Worm (Caenorhabditis elegans) whole organism, L2 larva: ENCODE measurements around the gene mbl-1.

Experiments
- Y55F3AM.14 ChIP-seq: fragments of 200-800 bp; sonication (Bioruptor generic); optimal IDR thresholded peaks from 2 replicates; lab custom pipeline; 2018; ENCODE audit warnings: mild to moderate bottlenecking, missing genetic modification characterization, missing compliant biosample characterization
- aly-2 ChIP-seq: fragments of 150-350 bp; optimal IDR thresholded peaks from 2 replicates; lab custom pipeline; 2014; ENCODE audit warnings: missing biosample characterization, missing genetic modification characterization
- ama-1 ChIP-seq: fragments of 150-350 bp; optimal IDR thresholded peaks from 2 replicates; lab custom pipeline; 2018; ENCODE audit warnings: inconsistent platforms
- egl-27 ChIP-seq: sonication (generic microtip); optimal IDR thresholded peaks from 3 replicates; lab custom pipeline; 2017; ENCODE audit warnings: missing biosample characterization, missing genetic modification reagents, missing genetic modification characterization
- gmeb-1 ChIP-seq: fragments of 150-350 bp; optimal IDR thresholded peaks from 2 replicates; lab custom pipeline; 2014; ENCODE audit warnings: missing biosample characterization, missing genetic modification characterization
- lin-11 ChIP-seq: fragments of 150-350 bp; sonication (generic microtip); optimal IDR thresholded peaks from 2 replicates; lab custom pipeline; 2014; ENCODE audit warnings: missing biosample characterization, missing genetic modification characterization, inconsistent platforms, mixed read lengths
- lsy-2 ChIP-seq, 2 experiments: fragments of 150-350 bp in 1 of 2; sonication (generic microtip) in 1 of 2; optimal IDR thresholded peaks; 2 replicates each; lab custom pipeline; 2014 to 2017; ENCODE audit warnings: missing biosample characterization in 2 of 2, missing genetic modification characterization in 2 of 2
- skn-1 ChIP-seq: sonication (generic microtip); optimal IDR thresholded peaks from 2 replicates; lab custom pipeline; 2017; ENCODE audit warnings: missing biosample characterization, missing genetic modification characterization
- unc-62 ChIP-seq: fragments of 150-350 bp; optimal IDR thresholded peaks from 2 replicates; lab custom pipeline; 2014; ENCODE audit warnings: missing biosample characterization, missing genetic modification reagents, missing genetic modification characterization
- ztf-11 ChIP-seq: sonication (generic microtip); optimal IDR thresholded peaks from 2 replicates; lab custom pipeline; 2017; ENCODE audit warnings: missing biosample characterization, missing genetic modification characterization

- no peak for TF ChIP-seq aly-2
- TF ChIP-seq skn-1 (tag; lab: Kevin White, UChicago): no peak
- no peak for TF ChIP-seq unc-62 (GFP tag; lab: Kevin White, UChicago)
- no peak for TF ChIP-seq Y55F3AM.14 (GFP tag; lab: Kevin White, UChicago)
- TF ChIP-seq lin-11 (tag; lab: Kevin White, UChicago): no peak
- TF ChIP-seq ama-1: no peak
- no peak for TF ChIP-seq gmeb-1 (tag; lab: Kevin White, UChicago)
- TF ChIP-seq egl-27 (tag; lab: Kevin White, UChicago): no peak
- no peak for TF ChIP-seq lsy-2 (tag; optimal IDR thresholded peaks at IDR 0.05; lab: Kevin White, UChicago)
- TF ChIP-seq ztf-11 (tag; lab: Kevin White, UChicago): no peak
Observed at ce11 chrX:17013162-17013561, 34.8 kb downstream of the mbl-1 start, which contains the start of gene F35B3.3.
